Fruit fly (Drosophila melanogaster): ENCODE measurements around the gene CG11756.

dm6 chrX:11372764-11373712 lies 25.1 kb downstream of the CG11756 start:
- TF ChIP-seq usp (GFP tag; optimal IDR thresholded peaks at IDR 0.05), result no peak
- peak; percentile 69 for TF ChIP-seq Dll (optimal IDR thresholded peaks at IDR 0.05)
- TF ChIP-seq pan (optimal IDR thresholded peaks at IDR 0.05), result no peak
- TF ChIP-seq CG8478 (optimal IDR thresholded peaks at IDR 0.05), result no peak
